Worm (Caenorhabditis elegans): ENCODE measurements around the gene pcdr-1.

The pcdr-1 gene

ce11 chrX:15707366-15707892 is 40.9 kb downstream of the pcdr-1 start (continued):
- TF ChIP-seq hlh-30 (tag; optimal IDR thresholded peaks at IDR 0.05; ENCODE audit: insufficient read depth) (peak; percentile 94), daf-8 (GFP tag; IDR thresholded peaks at IDR 0.05) (no peak), ceh-32 (tag; optimal IDR thresholded peaks at IDR 0.05; ENCODE audit: poor library complexity) (no peak), T26A8.4 (GFP tag; IDR thresholded peaks at IDR 0.05) (peak; percentile 64), nhr-41 (GFP tag; IDR thresholded peaks at IDR 0.05) (no peak), ceh-28 (tag; optimal IDR thresholded peaks at IDR 0.05) (peak; percentile 59), nhr-77 (tag; optimal IDR thresholded peaks at IDR 0.05) (peak; percentile 50), vab-7 (GFP tag; IDR thresholded peaks at IDR 0.05) (peak; percentile 57; the same call in 1 of the 2 replicates), zag-1 (tag; optimal IDR thresholded peaks at IDR 0.05) (no peak), lir-3 (tag; optimal IDR thresholded peaks at IDR 0.05) (no peak), Y75B8A.6 (GFP tag; IDR thresholded peaks at IDR 0.05) (no peak), fos-1 (tag; optimal IDR thresholded peaks at IDR 0.05) (no peak), nhr-102 (tag; optimal IDR thresholded peaks at IDR 0.05) (peak; percentile 5), nhr-6 (tag; optimal IDR thresholded peaks at IDR 0.05) (no peak), daf-12 (tag; optimal IDR thresholded peaks at IDR 0.05) (no peak), ceh-82 (tag; optimal IDR thresholded peaks at IDR 0.05) (no peak), lin-29 (GFP tag; IDR thresholded peaks at IDR 0.05) (no peak), zfp-2 (tag; optimal IDR thresholded peaks at IDR 0.05) (no peak), ZK546.5 (tag; optimal IDR thresholded peaks at IDR 0.05) (no peak), snpc-4 (tag; optimal IDR thresholded peaks at IDR 0.05) (no peak), ztf-7 (tag; optimal IDR thresholded peaks at IDR 0.05) (peak; percentile 10), zfp-3 (GFP tag; conservative IDR thresholded peaks at IDR 0.05) (no peak), aha-1 (tag) (peak; percentile 97), ama-1 (optimal IDR thresholded peaks at IDR 0.05) (no peak), daf-16 (GFP tag; optimal IDR thresholded peaks at IDR 0.05) (peak in 1 of 2 experiments; percentile 74), daf-16 (tag; optimal IDR thresholded peaks at IDR 0.05) (peak; percentile 55), mep-1 (tag; optimal IDR thresholded peaks at IDR 0.05) (peak; percentile 88), dmd-8 (GFP tag; IDR thresholded peaks at IDR 0.05) (no peak), tag-97 (GFP tag; IDR thresholded peaks at IDR 0.05) (no peak), dve-1 (tag; optimal IDR thresholded peaks at IDR 0.05; ENCODE audit: insufficient read depth) (peak; percentile 72), dmd-9 (GFP tag; IDR thresholded peaks at IDR 0.05) (no peak), spr-3 (GFP tag; optimal IDR thresholded peaks at IDR 0.05) (no peak), spr-1 (tag; optimal IDR thresholded peaks at IDR 0.05) (no peak), lin-15B (tag; optimal IDR thresholded peaks at IDR 0.05) (no peak), lim-7 (GFP tag; IDR thresholded peaks at IDR 0.05) (no peak), ceh-20 (GFP tag; IDR thresholded peaks at IDR 0.05) (peak; percentile 82), ceh-44 (GFP tag; IDR thresholded peaks at IDR 0.05) (no peak), mxl-3 (GFP tag; optimal IDR thresholded peaks at IDR 0.05) (peak; percentile 77), unc-130 (GFP tag; optimal IDR thresholded peaks at IDR 0.05) (no peak), mxl-2 (GFP tag; conservative IDR thresholded peaks at IDR 0.05) (no peak), unc-39 (tag; optimal IDR thresholded peaks at IDR 0.05) (no peak), nhr-10 (tag; optimal IDR thresholded peaks at IDR 0.05) (peak; percentile 75), nhr-76 (tag; optimal IDR thresholded peaks at IDR 0.05) (peak; percentile 36), dpl-1 (GFP tag; optimal IDR thresholded peaks at IDR 0.05) (no peak), daf-19 (GFP tag; conservative IDR thresholded peaks at IDR 0.05) (no peak), nhr-25 (tag; optimal IDR thresholded peaks at IDR 0.05; ENCODE audit: borderline replicate concordance, insufficient read depth) (peak; percentile 70), nhr-48 (tag; optimal IDR thresholded peaks at IDR 0.05) (peak; percentile 98), duxl-1 (tag; optimal IDR thresholded peaks at IDR 0.05; ENCODE audit: poor library complexity) (no peak), php-3 (GFP tag; IDR thresholded peaks at IDR 0.05) (no peak), zip-2 (tag; optimal IDR thresholded peaks at IDR 0.05) (no peak), unc-62 (GFP tag; optimal IDR thresholded peaks at IDR 0.05 in 1 of 2) (peak in 1 of 2 experiments; percentile 98), unc-62 (tag; optimal IDR thresholded peaks at IDR 0.05) (no peak), nhr-42 (GFP tag; IDR thresholded peaks at IDR 0.05) (0 out of 2 replicates have a peak, but pooled peaks have one; percentile 22)
